Worm (Caenorhabditis elegans) whole organism, young adult: ENCODE results near the gene Y62H9A.7.

ENCODE experiments used
- B0261.1 ChIP-seq: sonication (generic microtip); optimal IDR thresholded peaks from 2 replicates; lab custom pipeline; 2016; ENCODE audit warnings: mild to moderate bottlenecking, missing genetic modification characterization, moderate library complexity, missing compliant biosample characterization
- D2030.7 ChIP-seq: fragments of 200-800 bp; sonication (Bioruptor generic); IDR thresholded peaks from 2 replicates; pipeline ENCODE4 v1.3.6; 2022; ENCODE audit warnings: missing genetic modification reagents, missing genetic modification characterization, missing compliant biosample characterization
- F22D6.2 ChIP-seq: sonication (generic microtip); optimal IDR thresholded peaks from 2 replicates; lab custom pipeline; 2016; ENCODE audit warnings: mild to moderate bottlenecking, missing genetic modification characterization, missing compliant biosample characterization
- F33H1.4 ChIP-seq: fragments of 200-800 bp; sonication (Bioruptor generic); IDR thresholded peaks from 2 replicates; pipeline ENCODE4 v1.3.6; 2022; ENCODE audit warnings: missing genetic modification reagents, missing genetic modification characterization, missing compliant biosample characterization
- F52B5.7 ChIP-seq: sonication (generic microtip); optimal IDR thresholded peaks from 2 replicates; lab custom pipeline; 2016; ENCODE audit warnings: mild to moderate bottlenecking, missing genetic modification characterization, missing compliant biosample characterization
- F55B11.4 ChIP-seq: sonication (generic microtip); optimal IDR thresholded peaks from 2 replicates; lab custom pipeline; 2016; ENCODE audit warnings: missing compliant biosample characterization, missing genetic modification characterization, borderline replicate concordance; ENCODE audit not compliant: insufficient read depth
- K11D2.4 ChIP-seq: fragments of 200-800 bp; sonication (Bioruptor generic); IDR thresholded peaks from 2 replicates; pipeline ENCODE4 v1.3.6; 2022; ENCODE audit warnings: missing genetic modification reagents, missing genetic modification characterization, missing compliant biosample characterization
- K12H6.12 ChIP-seq: fragments of 200-800 bp; sonication (Bioruptor generic); optimal IDR thresholded peaks from 2 replicates; lab custom pipeline; 2018; ENCODE audit warnings: mild to moderate bottlenecking, missing genetic modification characterization, missing compliant biosample characterization
- T07F8.4 ChIP-seq: sonication (generic microtip); optimal IDR thresholded peaks from 2 replicates; lab custom pipeline; 2016; ENCODE audit warnings: mild to moderate bottlenecking, missing genetic modification characterization, moderate library complexity, missing compliant biosample characterization
- T26A5.8 ChIP-seq: sonication (generic microtip); optimal IDR thresholded peaks from 2 replicates; lab custom pipeline; 2016; ENCODE audit warnings: missing genetic modification characterization, missing compliant biosample characterization
- Y53F4B.3 ChIP-seq: fragments of 200-800 bp; sonication (Bioruptor generic); IDR thresholded peaks from 2 replicates; pipeline ENCODE4 v1.3.6; 2022; ENCODE audit warnings: missing genetic modification reagents, missing genetic modification characterization, missing compliant biosample characterization
- aptf-3 ChIP-seq: fragments of 200-800 bp; sonication (Bioruptor generic); IDR thresholded peaks from 2 replicates; pipeline ENCODE4 v1.3.6; 2022; ENCODE audit warnings: missing genetic modification characterization, missing compliant biosample characterization
- attf-3 ChIP-seq: fragments of 200-800 bp; sonication (Bioruptor generic); conservative IDR thresholded peaks from 2 replicates; pipeline ENCODE4 v1.3.6; 2022; ENCODE audit warnings: missing genetic modification reagents, missing genetic modification characterization, missing compliant biosample characterization
- cebp-2 ChIP-seq: fragments of 200-800 bp; sonication (Bioruptor generic); IDR thresholded peaks from 2 replicates; pipeline ENCODE4 v1.3.6; 2022; ENCODE audit warnings: missing genetic modification characterization, missing compliant biosample characterization
- ceh-40 ChIP-seq: fragments of 200-800 bp; sonication (Bioruptor generic); IDR thresholded peaks from 2 replicates; pipeline ENCODE4 v1.3.6; 2022; ENCODE audit warnings: missing genetic modification characterization, missing compliant biosample characterization
- ceh-58 ChIP-seq: fragments of 200-800 bp; sonication (Bioruptor generic); IDR thresholded peaks from 2 replicates; pipeline ENCODE4 v1.3.6; 2022; ENCODE audit warnings: missing genetic modification characterization, missing compliant biosample characterization
- egl-18 ChIP-seq: fragments of 200-800 bp; sonication (Bioruptor generic); IDR thresholded peaks from 2 replicates; pipeline ENCODE4 v1.3.6; 2022; ENCODE audit warnings: missing genetic modification reagents, missing genetic modification characterization, missing compliant biosample characterization
- ets-4 ChIP-seq: fragments of 200-800 bp; sonication (Bioruptor generic); optimal IDR thresholded peaks from 2 replicates; lab custom pipeline; 2018; ENCODE audit warnings: mild to moderate bottlenecking, missing genetic modification characterization, missing compliant biosample characterization
- fkh-3 ChIP-seq: sonication (generic microtip); optimal IDR thresholded peaks from 2 replicates; lab custom pipeline; 2016; ENCODE audit warnings: mild to moderate bottlenecking, missing genetic modification characterization, missing compliant biosample characterization
- gei-17 ChIP-seq: fragments of 200-800 bp; sonication (Bioruptor generic); optimal IDR thresholded peaks from 2 replicates; lab custom pipeline; 2018; ENCODE audit warnings: mild to moderate bottlenecking, missing genetic modification characterization, missing compliant biosample characterization
- hmg-1.2 ChIP-seq: fragments of 200-800 bp; sonication (Bioruptor generic); IDR thresholded peaks from 2 replicates; pipeline ENCODE4 v1.3.6; 2022; ENCODE audit warnings: missing genetic modification reagents, missing genetic modification characterization, missing compliant biosample characterization
- hmg-20 ChIP-seq: fragments of 200-800 bp; sonication (Bioruptor generic); IDR thresholded peaks from 2 replicates; pipeline ENCODE4 v1.3.6; 2022; ENCODE audit warnings: missing genetic modification reagents, missing genetic modification characterization, missing compliant biosample characterization
- hrde-1 ChIP-seq: sonication (generic microtip); optimal IDR thresholded peaks from 2 replicates; lab custom pipeline; 2016; ENCODE audit warnings: missing genetic modification characterization, mild to moderate bottlenecking, missing compliant biosample characterization, moderate library complexity, missing genotype, missing genetic modification reagents, borderline replicate concordance
- madf-3 ChIP-seq: fragments of 200-800 bp; sonication (Bioruptor generic); IDR thresholded peaks from 2 replicates; pipeline ENCODE4 v1.3.6; 2022; ENCODE audit warnings: missing genetic modification reagents, missing genetic modification characterization, missing compliant biosample characterization
- nhr-120 ChIP-seq: fragments of 200-800 bp; sonication (Bioruptor generic); IDR thresholded peaks from 2 replicates; pipeline ENCODE4 v1.3.6; 2022; ENCODE audit warnings: missing genetic modification characterization, missing compliant biosample characterization
- nhr-27 ChIP-seq: fragments of 200-800 bp; sonication (Bioruptor generic); optimal IDR thresholded peaks from 2 replicates; lab custom pipeline; 2018; ENCODE audit warnings: mild to moderate bottlenecking, missing genetic modification characterization, moderate library complexity, missing compliant biosample characterization
- nhr-80 ChIP-seq: sonication (generic microtip); optimal IDR thresholded peaks from 2 replicates; lab custom pipeline; 2016; ENCODE audit warnings: missing genetic modification characterization, missing compliant biosample characterization
- nhr-90 ChIP-seq: sonication (generic microtip); optimal IDR thresholded peaks from 2 replicates; lab custom pipeline; 2016; ENCODE audit warnings: missing genotype, mild to moderate bottlenecking, missing genetic modification characterization, missing compliant biosample characterization
- sdz-38 ChIP-seq: sonication (generic microtip); optimal IDR thresholded peaks from 2 replicates; lab custom pipeline; 2016; ENCODE audit warnings: missing genotype, missing genetic modification characterization, missing compliant biosample characterization
- sea-2 ChIP-seq: fragments of 200-800 bp; sonication (Bioruptor generic); IDR thresholded peaks from 2 replicates; pipeline ENCODE4 v1.3.6; 2022; ENCODE audit warnings: missing genetic modification characterization, missing compliant biosample characterization
- snpc-1.1 ChIP-seq: sonication (generic microtip); optimal IDR thresholded peaks from 2 replicates; lab custom pipeline; 2017; ENCODE audit warnings: missing genetic modification characterization, mild to moderate bottlenecking, missing compliant biosample characterization, antibody characterized with exemption, moderate library complexity, missing genotype, missing genetic modification reagents; ENCODE audit not compliant: insufficient read depth
- sptf-2 ChIP-seq: fragments of 200-800 bp; sonication (Bioruptor generic); optimal IDR thresholded peaks from 2 replicates; lab custom pipeline; 2018; ENCODE audit warnings: mild to moderate bottlenecking, missing genetic modification characterization, missing compliant biosample characterization
- tlf-1 ChIP-seq: fragments of 200-800 bp; sonication (Bioruptor generic); optimal IDR thresholded peaks from 2 replicates; lab custom pipeline; 2018; ENCODE audit warnings: mild to moderate bottlenecking, missing genetic modification characterization, missing compliant biosample characterization
- ztf-22 ChIP-seq: fragments of 200-800 bp; sonication (Bioruptor generic); optimal IDR thresholded peaks from 2 replicates; lab custom pipeline; 2018; ENCODE audit warnings: mild to moderate bottlenecking, missing genetic modification characterization, moderate library complexity, missing compliant biosample characterization
- ztf-28 ChIP-seq: fragments of 200-800 bp; sonication (Bioruptor generic); IDR thresholded peaks from 2 replicates; pipeline ENCODE4 v1.3.6; 2022; ENCODE audit warnings: missing genetic modification reagents, missing genetic modification characterization, missing compliant biosample characterization

The Y62H9A.7 gene

DNA sequence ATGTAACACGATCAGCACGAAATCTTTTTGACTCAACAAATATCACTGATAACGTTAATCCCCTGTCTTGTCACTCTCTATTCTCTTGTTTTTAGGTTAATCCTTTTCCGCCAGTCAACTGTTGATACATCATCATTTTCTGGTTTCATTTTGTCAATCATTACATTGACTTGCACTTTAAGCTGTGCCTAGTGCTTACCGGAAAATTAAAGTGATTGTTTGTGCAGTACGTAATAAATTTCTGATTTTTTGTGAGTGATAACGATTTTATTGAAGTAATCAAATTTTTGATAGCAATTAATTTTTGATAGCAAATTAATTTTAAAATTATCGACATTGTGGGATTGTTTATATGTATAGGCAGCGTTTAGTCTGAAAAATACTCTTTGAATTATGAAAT lies 23.7 kb upstream of the Y62H9A.7 start:
- TF ChIP-seq D2030.7 (GFP tag; lab: Robert Waterston, UW): no peak
- TF ChIP-seq ets-4 (GFP tag; lab: Kevin White, UChicago): peak; percentile 35
- no peak for TF ChIP-seq cebp-2 (GFP tag; lab: Robert Waterston, UW)
- no peak for TF ChIP-seq fkh-3
- TF ChIP-seq nhr-80 (tag; lab: Kevin White, UChicago): peak; percentile 66
- TF ChIP-seq T07F8.4 (tag; lab: Kevin White, UChicago): no peak
- TF ChIP-seq, all 124 proteins: peak for 2

DNA sequence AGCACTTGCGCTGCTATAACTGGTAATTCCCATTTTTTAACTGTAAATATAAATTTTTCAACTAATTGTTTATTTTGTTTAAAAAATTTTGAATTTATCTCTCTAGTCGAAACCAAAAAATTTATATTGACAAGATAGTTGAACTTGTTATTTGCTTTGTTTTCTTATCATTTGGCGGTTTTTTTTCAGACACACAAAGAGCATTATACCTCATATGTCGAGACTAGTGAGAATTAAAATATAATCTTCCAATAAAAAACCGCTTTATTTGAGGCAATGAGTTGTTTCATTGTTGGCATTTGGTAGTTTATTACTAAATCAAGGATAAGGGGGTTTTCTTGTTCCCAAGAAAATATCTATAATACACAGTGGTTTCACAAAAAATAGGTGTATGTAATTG lies 22.7 kb upstream of the Y62H9A.7 start:
- TF ChIP-seq F22D6.2: no peak
- TF ChIP-seq sea-2 (GFP tag; lab: Robert Waterston, UW): no peak
- no peak for TF ChIP-seq nhr-80 (tag; lab: Kevin White, UChicago)
- no peak for TF ChIP-seq sptf-2 (GFP tag; lab: Kevin White, UChicago)
- no peak for TF ChIP-seq K11D2.4 (GFP tag; lab: Robert Waterston, UW)
- TF ChIP-seq nhr-27: no peak
- TF ChIP-seq egl-18 (GFP tag; lab: Robert Waterston, UW): no peak
- TF ChIP-seq nhr-120 (GFP tag; lab: Robert Waterston, UW): no peak

DNA sequence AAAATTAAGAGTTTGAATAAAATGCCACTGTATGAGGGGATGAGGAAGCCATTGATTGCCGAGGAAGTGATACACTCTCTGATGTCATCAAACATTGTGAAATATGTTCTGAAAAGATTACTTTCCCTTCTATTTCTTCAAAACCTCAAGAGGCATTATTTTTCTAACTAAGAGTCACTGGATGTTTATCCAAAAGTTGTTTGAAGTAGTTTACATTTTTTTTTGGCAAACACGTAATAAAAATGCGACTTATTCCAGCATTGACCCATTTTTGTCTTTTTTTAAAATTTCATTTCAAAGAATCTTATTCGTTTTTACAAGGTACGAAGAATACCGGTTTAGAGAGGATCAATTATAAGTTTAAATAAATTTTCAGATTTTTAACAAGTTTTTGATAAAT lies 21.8 kb upstream of the Y62H9A.7 start, which contains the start of gene Y62H9A.11:
Y62H9A.11 (minus strand) TSS at position 101 of the 400 bp plus-strand sequence.
- TF ChIP-seq attf-3 (GFP tag; lab: Robert Waterston, UW) (no peak), T26A5.8 (tag; lab: Kevin White, UChicago) (no peak), F52B5.7 (no peak), aptf-3 (GFP tag; lab: Robert Waterston, UW) (no peak), ceh-40 (no peak), gei-17 (no peak), hmg-20 (GFP tag; lab: Robert Waterston, UW) (no peak), nhr-90 (tag; lab: Kevin White, UChicago) (no peak), hmg-1.2 (GFP tag; lab: Robert Waterston, UW) (no peak), hrde-1 (tag; lab: Kevin White, UChicago) (no peak), ztf-28 (GFP tag; lab: Robert Waterston, UW) (no peak), Y53F4B.3 (GFP tag; lab: Robert Waterston, UW) (no peak)

DNA sequence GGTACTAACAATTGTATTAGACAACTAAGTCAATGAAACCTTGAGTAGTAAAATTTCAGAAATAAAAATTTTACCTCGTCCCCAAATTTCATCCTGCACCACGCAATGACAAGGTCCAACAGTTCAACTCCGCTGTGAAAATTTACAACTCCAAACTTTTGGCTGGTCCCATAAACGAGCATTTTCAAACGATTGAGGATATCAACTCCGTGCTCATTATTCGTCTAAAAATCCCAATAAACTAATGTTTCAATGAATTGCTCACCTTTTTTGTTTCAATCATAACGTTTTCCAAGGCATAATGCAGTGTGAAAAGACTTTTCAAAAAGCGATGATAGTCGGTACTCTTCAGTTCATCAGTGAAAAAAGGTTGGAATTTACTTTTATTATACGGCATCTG lies 21.1 kb upstream of the Y62H9A.7 start:
- TF ChIP-seq madf-3: no peak
- no peak for TF ChIP-seq D2030.7 (GFP tag; lab: Robert Waterston, UW)
- TF ChIP-seq egl-18 (GFP tag; lab: Robert Waterston, UW): no peak
- no peak for TF ChIP-seq F55B11.4 (tag; lab: Kevin White, UChicago)
- TF ChIP-seq B0261.1 (tag; lab: Kevin White, UChicago): no peak
- no peak for TF ChIP-seq sdz-38
- no peak for TF ChIP-seq ztf-22 (GFP tag; lab: Kevin White, UChicago)
- TF ChIP-seq F52B5.7: no peak

DNA sequence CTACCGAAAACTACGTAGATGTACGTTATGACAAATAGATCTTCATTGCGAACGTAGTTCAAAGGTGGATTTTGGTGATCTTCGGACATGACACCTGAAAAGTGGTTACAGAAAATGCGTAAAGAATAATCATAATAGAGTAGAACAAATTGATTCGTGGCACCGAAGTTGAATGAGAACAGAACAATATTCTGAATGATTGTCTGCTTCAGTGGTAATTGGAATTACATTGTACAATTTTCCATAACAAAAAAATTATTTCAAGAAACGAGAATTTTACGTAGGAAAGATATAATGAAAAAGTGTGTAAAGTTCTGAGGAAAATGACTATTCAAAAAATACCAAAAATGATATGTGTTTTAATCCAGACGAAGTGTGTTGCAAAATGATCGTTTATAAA lies 17.2 kb upstream of the Y62H9A.7 start, which contains the start of gene Y62H9A.10:
Y62H9A.10 (minus strand) TSS at position 101 of the 400 bp plus-strand sequence.
- TF ChIP-seq tlf-1 (GFP tag; lab: Kevin White, UChicago) (no peak), F22D6.2 (no peak), K12H6.12 (tag; lab: Kevin White, UChicago) (no peak), fkh-3 (no peak), F33H1.4 (no peak), snpc-1.1 (tag; lab: Kevin White, UChicago) (no peak), ceh-58 (GFP tag; lab: Robert Waterston, UW) (no peak)
